Fruit fly (Drosophila melanogaster) whole organism, embryonic: Measurements from ENCODE around the gene EndoGI.

ENCODE experiments used
- CG10321 ChIP-seq: fragments of 200-800 bp; sonication (Bioruptor generic); IDR thresholded peaks from 2 replicates; pipeline ENCODE4 v1.3.6; 2022; ENCODE audit warnings: missing biosample characterization, missing genetic modification characterization
- CG11247 ChIP-seq: fragments of 200-800 bp; sonication (Bioruptor generic); IDR thresholded peaks from 2 replicates; pipeline ENCODE4 v1.3.6; 2022; ENCODE audit warnings: missing biosample characterization, missing genetic modification characterization
- CG11695 ChIP-seq: fragments of 200-800 bp; sonication (Bioruptor generic); IDR thresholded peaks from 3 replicates; pipeline ENCODE4 v1.3.6; 2022; ENCODE audit warnings: missing biosample characterization, missing genetic modification characterization
- CG11723 ChIP-seq: fragments of 200-800 bp; sonication (Bioruptor generic); optimal IDR thresholded peaks from 2 replicates; lab custom pipeline; 2017; ENCODE audit warnings: missing biosample characterization, mild to moderate bottlenecking, missing genetic modification characterization
- CG1233 ChIP-seq: fragments of 200-800 bp; sonication (Bioruptor generic); optimal IDR thresholded peaks from 4 replicates; lab custom pipeline; 2018; ENCODE audit warnings: missing biosample characterization, mild to moderate bottlenecking, missing genetic modification characterization
- CG13424 ChIP-seq: fragments of 200-800 bp; sonication (Bioruptor generic); optimal IDR thresholded peaks from 2 replicates; lab custom pipeline; 2019; ENCODE audit warnings: missing biosample characterization, mild to moderate bottlenecking, missing genetic modification characterization, moderate library complexity
- CG14050 ChIP-seq: fragments of 200-800 bp; sonication (Bioruptor generic); IDR thresholded peaks from 3 replicates; pipeline ENCODE4 v1.3.6; 2022; ENCODE audit warnings: missing biosample characterization, missing genetic modification characterization
- CG17328 ChIP-seq: fragments of 200-800 bp; sonication (Bioruptor generic); IDR thresholded peaks from 2 replicates; pipeline ENCODE4 v1.3.6; 2022; ENCODE audit warnings: missing biosample characterization, missing genetic modification characterization
- CG2129 ChIP-seq: fragments of 200-800 bp; sonication (Bioruptor generic); IDR thresholded peaks from 2 replicates; pipeline ENCODE4 v1.3.6; 2022; ENCODE audit warnings: missing biosample characterization, missing genetic modification characterization; ENCODE audit not compliant: partially characterized antibody
- CG2202 ChIP-seq: fragments of 200-800 bp; sonication (Bioruptor generic); optimal IDR thresholded peaks from 2 replicates; lab custom pipeline; 2018; ENCODE audit warnings: missing biosample characterization, mild to moderate bottlenecking, missing genetic modification characterization
- CG30431 ChIP-seq: fragments of 200-800 bp; sonication (Bioruptor generic); optimal IDR thresholded peaks from 2 replicates; lab custom pipeline; 2017; ENCODE audit warnings: missing biosample characterization, missing genetic modification characterization
- CG3065 ChIP-seq: fragments of 200-800 bp; sonication (Bioruptor generic); optimal IDR thresholded peaks from 2 replicates; lab custom pipeline; 2016; ENCODE audit warnings: missing biosample characterization, missing genetic modification characterization
- CG31388 ChIP-seq: fragments of 200-800 bp; sonication (Bioruptor generic); optimal IDR thresholded peaks from 2 replicates; lab custom pipeline; 2016; ENCODE audit warnings: missing biosample characterization, missing genetic modification characterization
- CG3281 ChIP-seq: fragments of 200-800 bp; sonication (Bioruptor generic); optimal IDR thresholded peaks from 3 replicates; lab custom pipeline; 2017; ENCODE audit warnings: missing biosample characterization, mild to moderate bottlenecking, missing genetic modification characterization
- CG33213 ChIP-seq: fragments of 200-800 bp; sonication (Bioruptor generic); optimal IDR thresholded peaks from 3 replicates; lab custom pipeline; 2016; ENCODE audit warnings: missing biosample characterization, missing genetic modification characterization
- CG42726 ChIP-seq: fragments of 200-800 bp; sonication (Bioruptor generic); IDR thresholded peaks from 2 replicates; pipeline ENCODE4 v1.3.6; 2022; ENCODE audit warnings: missing biosample characterization, missing genetic modification characterization; ENCODE audit not compliant: partially characterized antibody
- CG6175 ChIP-seq: fragments of 200-800 bp; sonication (Bioruptor generic); IDR thresholded peaks from 3 replicates; pipeline ENCODE4 v1.3.6; 2022; ENCODE audit warnings: missing biosample characterization, missing genetic modification characterization
- CG6654 ChIP-seq: fragments of 200-800 bp; sonication (Bioruptor generic); optimal IDR thresholded peaks from 2 replicates; lab custom pipeline; 2017; ENCODE audit warnings: missing biosample characterization, mild to moderate bottlenecking, missing genetic modification characterization
- CG6683 ChIP-seq: fragments of 200-800 bp; sonication (Bioruptor generic); optimal IDR thresholded peaks from 2 replicates; lab custom pipeline; 2017; ENCODE audit warnings: missing biosample characterization, mild to moderate bottlenecking, missing genetic modification characterization, missing genetic modification reagents
- CG7271 ChIP-seq: fragments of 200-800 bp; sonication (Bioruptor generic); optimal IDR thresholded peaks from 2 replicates; lab custom pipeline; 2018; ENCODE audit warnings: missing biosample characterization, mild to moderate bottlenecking, missing genetic modification characterization, moderate library complexity
- CG7786 ChIP-seq: fragments of 200-800 bp; sonication (Bioruptor generic); optimal IDR thresholded peaks from 2 replicates; lab custom pipeline; 2016; ENCODE audit warnings: missing biosample characterization, missing genetic modification characterization
- CG7987 ChIP-seq: fragments of 200-800 bp; sonication (Bioruptor generic); optimal IDR thresholded peaks from 2 replicates; lab custom pipeline; 2018; ENCODE audit warnings: missing biosample characterization, mild to moderate bottlenecking, missing genetic modification characterization, moderate library complexity
- CG8944 ChIP-seq: fragments of 200-800 bp; sonication (Bioruptor generic); optimal IDR thresholded peaks from 3 replicates; lab custom pipeline; 2016; ENCODE audit warnings: missing biosample characterization, missing genetic modification characterization
- D19B ChIP-seq: fragments of 200-800 bp; sonication (Bioruptor generic); optimal IDR thresholded peaks from 2 replicates; lab custom pipeline; 2017; ENCODE audit warnings: missing biosample characterization, mild to moderate bottlenecking, missing genetic modification characterization
- Drgx ChIP-seq: fragments of 200-800 bp; sonication (Bioruptor generic); IDR thresholded peaks from 2 replicates; pipeline ENCODE4 v1.3.6; 2022; ENCODE audit warnings: missing biosample characterization, missing genetic modification characterization
- ERR ChIP-seq: fragments of 200-800 bp; sonication (Bioruptor generic); optimal IDR thresholded peaks from 2 replicates; lab custom pipeline; 2016; ENCODE audit warnings: missing biosample characterization, missing genetic modification characterization
- HHEX ChIP-seq: fragments of 200-800 bp; sonication (Bioruptor generic); optimal IDR thresholded peaks from 3 replicates; lab custom pipeline; 2017; ENCODE audit warnings: missing biosample characterization, mild to moderate bottlenecking, missing genetic modification characterization, missing genetic modification reagents
- Hey ChIP-seq: fragments of 200-800 bp; sonication (Bioruptor generic); optimal IDR thresholded peaks from 3 replicates; lab custom pipeline; 2018; ENCODE audit warnings: missing biosample characterization, mild to moderate bottlenecking, missing genetic modification characterization
- Oli ChIP-seq: fragments of 200-800 bp; sonication (Bioruptor generic); optimal IDR thresholded peaks from 2 replicates; lab custom pipeline; 2018; ENCODE audit warnings: missing biosample characterization, mild to moderate bottlenecking, missing genetic modification characterization, moderate library complexity
- Sry-δ ChIP-seq: fragments of 200-800 bp; sonication (Bioruptor generic); optimal IDR thresholded peaks from 2 replicates; lab custom pipeline; 2016; ENCODE audit warnings: missing biosample characterization, missing genetic modification characterization
- Trl ChIP-seq, 3 experiments: fragments of >200 bp in 2 of 3; fragments of 200-800 bp in 1 of 3; sonication (Bioruptor generic) in 1 of 3; optimal IDR thresholded peaks; 2 replicates in 1 of 3; 3 replicates in 2 of 3; lab custom pipeline; 2016 to 2017; ENCODE audit warnings: missing biosample characterization in 1 of 3, missing genetic modification characterization in 1 of 3
- YL-1 ChIP-seq: fragments of 200-800 bp; sonication (Bioruptor generic); optimal IDR thresholded peaks from 3 replicates; lab custom pipeline; 2017; ENCODE audit warnings: missing biosample characterization, mild to moderate bottlenecking, missing genetic modification characterization
- dm ChIP-seq: fragments of 200-800 bp; sonication (Bioruptor generic); optimal IDR thresholded peaks from 3 replicates; lab custom pipeline; 2016; ENCODE audit warnings: missing biosample characterization, missing genetic modification characterization
- en ChIP-seq: fragments of 200-800 bp; sonication (Bioruptor generic); optimal IDR thresholded peaks from 2 replicates; lab custom pipeline; 2016; ENCODE audit warnings: missing biosample characterization, missing genetic modification characterization
- fd96Cb ChIP-seq: fragments of 200-800 bp; sonication (Bioruptor generic); optimal IDR thresholded peaks from 2 replicates; lab custom pipeline; 2018; ENCODE audit warnings: missing biosample characterization, mild to moderate bottlenecking, missing genetic modification characterization, moderate library complexity
- gcm ChIP-seq: fragments of 200-800 bp; sonication (Bioruptor generic); optimal IDR thresholded peaks from 2 replicates; lab custom pipeline; 2019; ENCODE audit warnings: missing biosample characterization, mild to moderate bottlenecking, missing genetic modification characterization, moderate library complexity
- gfzf ChIP-seq: fragments of 200-800 bp; sonication (Bioruptor generic); optimal IDR thresholded peaks from 2 replicates; lab custom pipeline; 2016; ENCODE audit warnings: missing biosample characterization, mild to moderate bottlenecking, missing genetic modification characterization, moderate library complexity
- ham ChIP-seq: fragments of 200-800 bp; sonication (Bioruptor generic); IDR thresholded peaks from 2 replicates; pipeline ENCODE4 v1.3.6; 2022; ENCODE audit warnings: missing biosample characterization, missing genetic modification characterization
- insv ChIP-seq, 2 experiments: fragments of 200-800 bp; sonication (Bioruptor generic); optimal IDR thresholded peaks; 3 replicates each; lab custom pipeline; 2016 to 2018; ENCODE audit warnings: missing biosample characterization in 2 of 2, missing genetic modification characterization in 2 of 2
- inv ChIP-seq: fragments of 200-800 bp; sonication (Bioruptor generic); IDR thresholded peaks from 2 replicates; pipeline ENCODE4 v1.3.6; 2022; ENCODE audit warnings: missing biosample characterization, missing genetic modification characterization; ENCODE audit not compliant: partially characterized antibody
- jumu ChIP-seq: fragments of 200-800 bp; sonication (Bioruptor generic); optimal IDR thresholded peaks from 3 replicates; lab custom pipeline; 2016; ENCODE audit warnings: missing biosample characterization, missing genetic modification characterization
- kah ChIP-seq: fragments of 200-800 bp; sonication (Bioruptor generic); optimal IDR thresholded peaks from 2 replicates; lab custom pipeline; 2018; ENCODE audit warnings: missing biosample characterization, mild to moderate bottlenecking, missing genetic modification characterization
- maf-S ChIP-seq: fragments of 200-800 bp; sonication (Bioruptor generic); optimal IDR thresholded peaks from 2 replicates; lab custom pipeline; 2016; ENCODE audit warnings: missing biosample characterization, missing genetic modification characterization
- mam ChIP-seq: fragments of 200-800 bp; sonication (Bioruptor generic); optimal IDR thresholded peaks from 3 replicates; lab custom pipeline; 2016; ENCODE audit warnings: missing biosample characterization, missing genetic modification characterization
- sens ChIP-seq: fragments of 200-800 bp; sonication (Bioruptor generic); peaks from one replicate; lab custom pipeline; 2016; ENCODE audit warnings: missing biosample characterization, missing genetic modification characterization
- sens-2 ChIP-seq: fragments of 200-800 bp; sonication (Bioruptor generic); IDR thresholded peaks from 2 replicates; pipeline ENCODE4 v1.3.6; 2022; ENCODE audit warnings: missing biosample characterization, missing genetic modification characterization
- seq ChIP-seq: fragments of 200-800 bp; sonication (Bioruptor generic); IDR thresholded peaks from 2 replicates; pipeline ENCODE4 v1.3.6; 2022; ENCODE audit warnings: missing biosample characterization, missing genetic modification characterization
- tio ChIP-seq: fragments of 200-800 bp; sonication (Bioruptor generic); optimal IDR thresholded peaks from 2 replicates; lab custom pipeline; 2017; ENCODE audit warnings: missing biosample characterization, missing genetic modification characterization, inconsistent platforms
- tx ChIP-seq: fragments of 200-800 bp; sonication (Bioruptor generic); optimal IDR thresholded peaks from 2 replicates; lab custom pipeline; 2016; ENCODE audit warnings: missing biosample characterization, missing genetic modification characterization
- wek ChIP-seq: fragments of 200-800 bp; sonication (Bioruptor generic); optimal IDR thresholded peaks from 3 replicates; lab custom pipeline; 2018; ENCODE audit warnings: missing biosample characterization, mild to moderate bottlenecking, missing genetic modification characterization, moderate library complexity
- yki ChIP-seq: fragments of >200 bp; optimal IDR thresholded peaks from 3 replicates; lab custom pipeline; 2018
- z ChIP-seq: fragments of 200-800 bp; sonication (Bioruptor generic); IDR thresholded peaks from 3 replicates; pipeline ENCODE4 v1.3.6; 2022; ENCODE audit warnings: missing biosample characterization, missing genetic modification characterization

EndoGI gene

dm6 chr2L:16272730-16273129 lies 15.2 kb downstream of the EndoGI start (continued):
- TF ChIP-seq CG3281 (GFP tag; lab: Kevin White, UChicago) = peak; percentile 19
- no peak for TF ChIP-seq inv (GFP tag; lab: Robert Waterston, UW)
- no peak for TF ChIP-seq D19B (GFP tag; lab: Kevin White, UChicago)
- no peak for TF ChIP-seq CG3065
- no peak for TF ChIP-seq CG14050
- no peak for TF ChIP-seq jumu (GFP tag; lab: Kevin White, UChicago)
- TF ChIP-seq en (GFP tag; lab: Kevin White, UChicago) = no peak
- no peak for TF ChIP-seq CG8944 (GFP tag; lab: Kevin White, UChicago)
- TF ChIP-seq CG17328 (GFP tag; lab: Robert Waterston, UW) = 0 out of 2 replicates have a peak, but pooled peaks have one; percentile 31
- peak; percentile 17 for TF ChIP-seq CG2202 (tag; lab: Kevin White, UChicago)
- no peak for TF ChIP-seq gfzf
- no peak for TF ChIP-seq CG10321 (GFP tag; lab: Robert Waterston, UW)
- TF ChIP-seq CG7271 (tag; lab: Kevin White, UChicago) = no peak
- TF ChIP-seq tio (GFP tag; lab: Kevin White, UChicago) = no peak
- no peak for TF ChIP-seq ham (GFP tag; lab: Robert Waterston, UW)
- peak; percentile 69 for TF ChIP-seq CG7987
- TF ChIP-seq YL-1 (GFP tag; lab: Kevin White, UChicago) = no peak
- TF ChIP-seq dm (GFP tag; lab: Kevin White, UChicago) = no peak
- TF ChIP-seq kah (GFP tag; lab: Kevin White, UChicago) = peak; percentile 43
- no peak for TF ChIP-seq fd96Cb
- TF ChIP-seq sens (GFP tag; lab: Kevin White, UChicago) = peak; percentile 59
- TF ChIP-seq CG33213 = no peak
- no peak for TF ChIP-seq z (GFP tag; lab: Robert Waterston, UW)
- no peak for TF ChIP-seq Sry-δ (GFP tag; lab: Kevin White, UChicago)
- no peak for TF ChIP-seq CG6175 (GFP tag; lab: Robert Waterston, UW)
- peak; percentile 60 for TF ChIP-seq HHEX
- no peak for TF ChIP-seq Oli
- TF ChIP-seq CG11723 (GFP tag; lab: Kevin White, UChicago) = peak; percentile 24
- no peak for TF ChIP-seq sens-2
- no peak for TF ChIP-seq Trl (optimal IDR thresholded peaks at IDR 0.05; lab: Kevin White, UChicago)
- TF ChIP-seq Trl (GFP tag; optimal IDR thresholded peaks at IDR 0.05; lab: Kevin White, UChicago) = no peak
- TF ChIP-seq maf-S (GFP tag; lab: Kevin White, UChicago) = no peak
- no peak for TF ChIP-seq CG2129
- TF ChIP-seq CG11247 (GFP tag; lab: Robert Waterston, UW) = peak; percentile 23; the same call in 1 of the 2 replicates
- TF ChIP-seq insv (GFP tag; optimal IDR thresholded peaks at IDR 0.05; lab: Kevin White, UChicago) = peak in 1 of 2 experiments; percentile 10
- peak; percentile 54 for TF ChIP-seq wek (GFP tag; lab: Kevin White, UChicago)
- peak; percentile 34 for TF ChIP-seq CG1233 (GFP tag; lab: Kevin White, UChicago)
- TF ChIP-seq CG30431 (GFP tag; lab: Kevin White, UChicago) = no peak
- no peak for TF ChIP-seq CG31388 (GFP tag; lab: Kevin White, UChicago)
- no peak for TF ChIP-seq yki (lab: Kevin White, UChicago)
- TF ChIP-seq mam (GFP tag; lab: Kevin White, UChicago) = no peak
- no peak for TF ChIP-seq CG6654 (GFP tag; lab: Kevin White, UChicago)
- TF ChIP-seq Drgx = no peak
- peak; percentile 21 for TF ChIP-seq CG6683 (GFP tag; lab: Kevin White, UChicago)
- no peak for TF ChIP-seq ERR (GFP tag; lab: Kevin White, UChicago)
- no peak; the same call in 1 of the 2 replicates for TF ChIP-seq seq (GFP tag; lab: Robert Waterston, UW)
- TF ChIP-seq tx (GFP tag; lab: Kevin White, UChicago) = no peak
- TF ChIP-seq CG11695 (GFP tag; lab: Robert Waterston, UW) = no peak
- peak; percentile 13 for TF ChIP-seq CG13424 (tag; lab: Kevin White, UChicago)
- TF ChIP-seq gcm = no peak
- no peak for TF ChIP-seq CG42726 (GFP tag; lab: Robert Waterston, UW)
- no peak for TF ChIP-seq Hey (tag; lab: Kevin White, UChicago)
- no peak for TF ChIP-seq CG7786 (GFP tag; lab: Kevin White, UChicago)
